Worm (Caenorhabditis elegans) whole organism, L4/young adult: ENCODE results near the gene col-138.

Experiments
- W03F9.2 ChIP-seq: fragments of 150-350 bp; optimal IDR thresholded peaks from 2 replicates; lab custom pipeline; 2014; ENCODE audit warnings: missing biosample characterization, missing genetic modification characterization
- him-1 ChIP-seq: sonication (generic microtip); optimal IDR thresholded peaks from 2 replicates; lab custom pipeline; 2016; ENCODE audit warnings: missing genotype, missing genetic modification reagents, missing genetic modification characterization, missing compliant biosample characterization

DNA sequence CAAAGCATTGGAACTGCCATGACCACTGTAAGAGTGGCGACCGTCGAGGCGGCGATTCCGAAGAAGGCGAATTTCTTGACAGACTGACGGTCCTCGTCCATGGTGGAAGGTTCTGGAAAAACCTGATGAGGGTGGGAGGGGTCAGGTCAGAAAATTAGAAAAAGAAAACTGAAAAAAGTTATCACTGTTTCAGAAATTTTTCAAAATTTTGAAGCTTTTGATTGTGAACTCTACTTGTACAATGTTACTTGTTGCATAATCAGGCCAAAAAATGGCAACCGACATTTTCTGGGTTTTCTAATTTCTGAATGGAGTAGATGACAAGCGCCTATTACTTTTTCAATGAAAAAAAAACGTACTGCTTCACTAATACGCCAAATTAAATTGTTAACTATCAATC is at the start of gene col-138:
- no peak for TF ChIP-seq W03F9.2 (tag; lab: Kevin White, UChicago)
- TF ChIP-seq him-1, result no peak
